Fruit fly (Drosophila melanogaster) S2 (cell line): ENCODE data around the gene goe.

Experiments
- CG8478 ChIP-seq: fragments of >200 bp; optimal IDR thresholded peaks from 2 replicates; lab custom pipeline; 2018
- CTCF ChIP-seq, 2 experiments: fragments of >200 bp; optimal IDR thresholded peaks; 2 replicates each; lab custom pipeline; 2018

goe gene

dm6 chrX:16747467-16747866 is 4.2 kb downstream of the goe start:
- TF ChIP-seq CTCF (optimal IDR thresholded peaks at IDR 0.05; lab: Kevin White, UChicago): no peak
- TF ChIP-seq CG8478 (lab: Kevin White, UChicago): no peak

dm6 chrX:16746824-16747223 is 4.9 kb downstream of the goe start:
- peak; percentile 87 for TF ChIP-seq CTCF (optimal IDR thresholded peaks at IDR 0.05; lab: Kevin White, UChicago)
- no peak for TF ChIP-seq CG8478 (lab: Kevin White, UChicago)

dm6 chrX:16745942-16746341 is 5.8 kb downstream of the goe start:
- TF ChIP-seq CTCF (optimal IDR thresholded peaks at IDR 0.05; lab: Kevin White, UChicago) (no peak), CG8478 (lab: Kevin White, UChicago) (no peak)

- TF ChIP-seq CG8478 (lab: Kevin White, UChicago): no peak
- no peak for TF ChIP-seq CTCF (optimal IDR thresholded peaks at IDR 0.05; lab: Kevin White, UChicago)
Measured at dm6 chrX:16744345-16744744, 7.4 kb downstream of the goe start.

dm6 chrX:16742547-16742946 is 9.2 kb downstream of the goe start, which contains the start of gene Twdlalpha:
Gene Twdlalpha, plus strand, starts transcription at chrX:16742847.
- TF ChIP-seq CG8478 (lab: Kevin White, UChicago): no peak
- TF ChIP-seq CTCF (optimal IDR thresholded peaks at IDR 0.05; lab: Kevin White, UChicago): no peak

dm6 chrX:16740606-16741005 is 11.1 kb downstream of the goe start, which contains the start of gene CG32568:
Gene CG32568, plus strand, starts transcription at chrX:16740906.
- TF ChIP-seq CTCF (optimal IDR thresholded peaks at IDR 0.05; lab: Kevin White, UChicago) (no peak), CG8478 (lab: Kevin White, UChicago) (no peak)

- no peak for TF ChIP-seq CG8478 (lab: Kevin White, UChicago)
- TF ChIP-seq CTCF (optimal IDR thresholded peaks at IDR 0.05; lab: Kevin White, UChicago): no peak
Measured at dm6 chrX:16737878-16738277, 13.8 kb downstream of the goe start, which contains the start of gene TwdlZ. Gene TwdlZ, plus strand, starts transcription at chrX:16738178.

dm6 chrX:16736180-16736579 is 15.5 kb downstream of the goe start:
- TF ChIP-seq CG8478 (lab: Kevin White, UChicago) (no peak), CTCF (optimal IDR thresholded peaks at IDR 0.05; lab: Kevin White, UChicago) (no peak)

- TF ChIP-seq CTCF (optimal IDR thresholded peaks at IDR 0.05; lab: Kevin White, UChicago) (no peak), CG8478 (lab: Kevin White, UChicago) (no peak)
Measured at dm6 chrX:16734647-16735046, 17.1 kb downstream of the goe start, which contains the start of gene TwdlY. Gene TwdlY, plus strand, starts transcription at chrX:16734947.

dm6 chrX:16733244-16733643 is 18.5 kb downstream of the goe start:
- TF ChIP-seq CTCF (optimal IDR thresholded peaks at IDR 0.05; lab: Kevin White, UChicago) (no peak), CG8478 (lab: Kevin White, UChicago) (no peak)

- TF ChIP-seq CG8478 (lab: Kevin White, UChicago) (no peak), CTCF (optimal IDR thresholded peaks at IDR 0.05; lab: Kevin White, UChicago) (no peak)
Measured at dm6 chrX:16730791-16731190, 20.9 kb downstream of the goe start, which contains the start of gene TwdlX. Gene TwdlX, plus strand, starts transcription at chrX:16731091.

dm6 chrX:16724544-16724943 is 27.2 kb downstream of the goe start:
- no peak for TF ChIP-seq CTCF (optimal IDR thresholded peaks at IDR 0.05; lab: Kevin White, UChicago)
- TF ChIP-seq CG8478 (lab: Kevin White, UChicago): no peak

- no peak for TF ChIP-seq CG8478 (lab: Kevin White, UChicago)
- no peak for TF ChIP-seq CTCF (optimal IDR thresholded peaks at IDR 0.05; lab: Kevin White, UChicago)
Measured at dm6 chrX:16723203-16724173, 28.2 kb downstream of the goe start.

- no peak for TF ChIP-seq CG8478 (lab: Kevin White, UChicago)
- no peak for TF ChIP-seq CTCF (optimal IDR thresholded peaks at IDR 0.05; lab: Kevin White, UChicago)
Measured at dm6 chrX:16721168-16721567, 30.5 kb downstream of the goe start, which contains the start of the genes CG32572 and CG34325. Gene CG32572, plus strand, starts transcription at chrX:16721183. Gene CG34325, minus strand, starts transcription at chrX:16721411.

- no peak for TF ChIP-seq CTCF (optimal IDR thresholded peaks at IDR 0.05; lab: Kevin White, UChicago)
- no peak for TF ChIP-seq CG8478 (lab: Kevin White, UChicago)
Measured at dm6 chrX:16718169-16718723, 33.5 kb downstream of the goe start.
